Fruit fly (Drosophila melanogaster): ENCODE data around the gene Tig.
A peak's percentile ranks its signal among the peaks of the same experiment; 100 is the strongest.

Gene Tig

DNA sequence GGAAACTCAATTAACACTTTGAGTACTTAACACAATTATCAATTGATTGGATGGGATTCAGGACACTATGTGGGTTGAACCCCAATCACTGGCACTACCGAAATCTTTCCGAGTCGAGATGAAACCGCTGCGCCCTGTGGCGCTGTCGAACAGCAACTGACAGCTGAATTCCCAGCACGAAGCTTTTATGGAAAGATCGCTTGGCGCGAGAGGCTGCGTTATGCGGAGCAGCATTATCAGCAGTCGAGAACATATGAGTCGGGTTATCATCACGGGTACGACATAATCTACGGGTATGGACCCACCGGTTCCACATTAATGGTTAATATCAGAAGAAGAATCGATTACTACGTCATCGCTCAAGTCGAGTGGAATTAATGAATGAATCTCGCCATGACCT lies at the start of gene Tig:
TSS of gene Tig (minus strand) at position 163 of the 400 bp plus-strand sequence.
- no peak for TF ChIP-seq Ets98B (GFP tag; IDR thresholded peaks at IDR 0.05)
- TF ChIP-seq CG32121 (GFP tag; IDR thresholded peaks at IDR 0.05): no peak
- TF ChIP-seq CG15710 (tag; optimal IDR thresholded peaks at IDR 0.05): no peak
- no peak for TF ChIP-seq CG17806 (tag; optimal IDR thresholded peaks at IDR 0.05)
- TF ChIP-seq Snoo (tag; optimal IDR thresholded peaks at IDR 0.05): no peak

dm6 chr2L:6471978-6472776 lies 49.1 kb upstream of the Tig start:
- no peak for TF ChIP-seq CG12605 (GFP tag; IDR thresholded peaks at IDR 0.05)
- TF ChIP-seq fd96Ca (GFP tag; IDR thresholded peaks at IDR 0.05): no peak
- no peak for TF ChIP-seq CG10348 (GFP tag; IDR thresholded peaks at IDR 0.05)
- TF ChIP-seq CG9948 (tag; optimal IDR thresholded peaks at IDR 0.05): peak; percentile 49
- peak; percentile 21 for TF ChIP-seq D1 (tag; optimal IDR thresholded peaks at IDR 0.05)
- peak; percentile 69 for TF ChIP-seq CG8159 (tag; optimal IDR thresholded peaks at IDR 0.05)
- TF ChIP-seq EcR (GFP tag; optimal IDR thresholded peaks at IDR 0.05): peak; percentile 9
- TF ChIP-seq CG15710 (tag; optimal IDR thresholded peaks at IDR 0.05): peak; percentile 60
- no peak for TF ChIP-seq CG13204 (GFP tag; optimal IDR thresholded peaks at IDR 0.05)
- TF ChIP-seq gl (tag; optimal IDR thresholded peaks at IDR 0.05): no peak
- TF ChIP-seq Snoo (tag; optimal IDR thresholded peaks at IDR 0.05): peak; percentile 36
- peak; percentile 48 for TF ChIP-seq CG17806 (tag; optimal IDR thresholded peaks at IDR 0.05)
- no peak for TF ChIP-seq rn (GFP tag; IDR thresholded peaks at IDR 0.05)
- TF ChIP-seq CG32121 (GFP tag; IDR thresholded peaks at IDR 0.05): no peak
- peak; percentile 31 for TF ChIP-seq Pif1B (GFP tag; optimal IDR thresholded peaks at IDR 0.05)
- TF ChIP-seq CG4496 (GFP tag; IDR thresholded peaks at IDR 0.05): peak; percentile 44; the same call in 1 of the 3 replicates
- TF ChIP-seq CG8301 (tag; optimal IDR thresholded peaks at IDR 0.05): peak; percentile 68
- peak; percentile 31 for TF ChIP-seq CG34367 (tag; optimal IDR thresholded peaks at IDR 0.05)
- TF ChIP-seq Ets98B (GFP tag; IDR thresholded peaks at IDR 0.05): peak; percentile 8; the same call in 1 of the 2 replicates
- peak; percentile 62 for TF ChIP-seq CG14655 (GFP tag; optimal IDR thresholded peaks at IDR 0.05)
- peak; percentile 46 for TF ChIP-seq Pif1A (GFP tag; optimal IDR thresholded peaks at IDR 0.05)

DNA sequence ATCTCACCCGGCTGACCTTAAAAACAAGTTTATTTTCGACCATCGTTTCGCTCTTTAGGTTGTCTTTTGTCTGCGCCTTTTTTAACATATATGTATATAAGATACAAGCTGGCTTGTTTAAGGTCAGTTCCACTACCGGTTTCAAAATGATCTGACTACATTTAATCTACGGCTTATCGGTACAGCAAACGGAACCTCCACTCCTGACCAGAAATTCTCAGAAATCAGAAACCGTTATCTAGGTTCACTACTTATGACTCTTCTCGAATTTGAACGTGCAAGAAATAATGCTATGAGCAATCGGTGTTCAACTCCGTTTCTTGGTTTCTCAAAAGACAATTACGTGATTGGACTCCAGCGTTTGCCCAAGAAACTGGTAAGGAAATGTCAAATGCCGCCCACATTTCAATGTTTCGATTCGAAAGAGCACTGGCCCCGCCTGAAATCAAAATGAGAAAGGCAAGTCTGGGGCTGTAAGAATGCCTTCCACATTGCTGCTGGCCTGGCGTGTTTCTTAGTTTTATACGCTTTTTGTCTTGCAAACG lies 47.1 kb upstream of the Tig start:
- peak; percentile 75 for TF ChIP-seq EcR (GFP tag; optimal IDR thresholded peaks at IDR 0.05)
- no peak for TF ChIP-seq Snoo (tag; optimal IDR thresholded peaks at IDR 0.05)

dm6 chr2L:6467509-6467908 lies 44.4 kb upstream of the Tig start, which contains the start of gene HemK1:
TSS of gene HemK1 (minus strand) at chr2L:6467698.
- TF ChIP-seq CG9948 (tag; optimal IDR thresholded peaks at IDR 0.05) (no peak), CG4496 (GFP tag; IDR thresholded peaks at IDR 0.05) (no peak), CG8159 (tag; optimal IDR thresholded peaks at IDR 0.05) (no peak), fd96Ca (GFP tag; IDR thresholded peaks at IDR 0.05) (no peak), CG17806 (tag; optimal IDR thresholded peaks at IDR 0.05) (no peak), CG13204 (GFP tag; optimal IDR thresholded peaks at IDR 0.05) (no peak), EcR (GFP tag; optimal IDR thresholded peaks at IDR 0.05) (no peak), CG34367 (tag; optimal IDR thresholded peaks at IDR 0.05) (no peak), gl (tag; optimal IDR thresholded peaks at IDR 0.05) (no peak), CG14655 (GFP tag; optimal IDR thresholded peaks at IDR 0.05) (no peak), Pif1B (GFP tag; optimal IDR thresholded peaks at IDR 0.05) (no peak)

DNA sequence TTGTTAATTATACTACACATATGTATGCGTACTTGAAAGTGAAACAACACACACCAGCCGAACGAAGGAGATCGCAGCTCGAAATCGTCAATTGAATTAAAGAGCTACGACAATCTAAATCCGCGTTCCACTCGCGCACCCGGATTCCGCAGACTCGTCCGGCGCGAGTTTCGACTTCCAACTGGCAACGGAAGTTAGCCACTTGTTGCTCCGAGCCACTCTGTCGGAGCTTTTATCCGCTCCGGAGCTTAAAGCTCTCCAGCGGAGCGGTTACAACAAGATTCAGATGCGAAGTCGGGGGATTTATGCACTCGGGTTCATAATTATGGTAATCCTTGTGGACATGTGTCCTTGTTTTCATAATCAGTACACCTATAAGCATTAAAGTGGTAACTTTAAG lies 42.4 kb upstream of the Tig start, which contains the start of gene Rchy1:
TSS of gene Rchy1 (minus strand) at position 173 of the 400 bp plus-strand sequence.
- TF ChIP-seq Pif1A (GFP tag; optimal IDR thresholded peaks at IDR 0.05) (peak; percentile 15), Snoo (tag; optimal IDR thresholded peaks at IDR 0.05) (peak; percentile 1), Ets98B (GFP tag; IDR thresholded peaks at IDR 0.05) (peak; percentile 44; the same call in 1 of the 2 replicates), CG4496 (GFP tag; IDR thresholded peaks at IDR 0.05) (peak; percentile 15; the same call in 1 of the 3 replicates), CG32121 (GFP tag; IDR thresholded peaks at IDR 0.05) (0 out of 2 replicates have a peak, but pooled peaks have one; percentile 18), gl (tag; optimal IDR thresholded peaks at IDR 0.05) (peak; percentile 20), CG17806 (tag; optimal IDR thresholded peaks at IDR 0.05) (no peak), D1 (tag; optimal IDR thresholded peaks at IDR 0.05) (no peak), CG12605 (GFP tag; IDR thresholded peaks at IDR 0.05) (peak; percentile 93), Pif1B (GFP tag; optimal IDR thresholded peaks at IDR 0.05) (peak; percentile 16)

DNA sequence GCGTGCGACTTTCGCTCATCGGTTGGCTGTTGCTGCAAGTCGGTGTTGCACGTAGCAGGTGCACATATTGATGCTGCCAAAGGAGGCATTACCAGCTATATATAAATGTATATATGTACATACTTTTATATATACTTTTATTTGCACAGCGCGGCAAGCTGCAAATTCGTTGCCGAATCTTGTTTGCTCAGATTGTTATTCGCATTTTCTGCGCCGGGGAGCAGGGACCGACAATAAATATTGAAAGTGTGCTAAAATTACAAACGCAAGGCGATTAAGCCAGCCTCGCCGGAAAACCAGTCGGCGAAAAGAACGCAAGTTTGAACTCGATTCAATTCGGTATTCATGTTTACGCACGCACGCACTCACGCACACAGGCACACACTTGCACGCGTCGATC lies 41.7 kb upstream of the Tig start:
- TF ChIP-seq Pif1B (GFP tag; optimal IDR thresholded peaks at IDR 0.05) (no peak), gl (tag; optimal IDR thresholded peaks at IDR 0.05) (no peak), CG9948 (tag; optimal IDR thresholded peaks at IDR 0.05) (no peak), CG10348 (GFP tag; IDR thresholded peaks at IDR 0.05) (no peak), CG17806 (tag; optimal IDR thresholded peaks at IDR 0.05) (no peak), D1 (tag; optimal IDR thresholded peaks at IDR 0.05) (no peak)

All from whole organism, pupa.